Worm (Caenorhabditis elegans) whole organism, L2 larva: ENCODE results near the gene lips-3.
A peak's percentile ranks its signal among the peaks of the same experiment; 100 is the strongest.

ENCODE experiments used
- C34F6.9 ChIP-seq: fragments of 150-350 bp; optimal IDR thresholded peaks from 2 replicates; lab custom pipeline; 2014; ENCODE audit warnings: missing biosample characterization, missing genetic modification characterization
- F13H6.1 ChIP-seq: sonication (generic microtip); optimal IDR thresholded peaks from 2 replicates; lab custom pipeline; 2016; ENCODE audit warnings: missing genetic modification characterization, missing compliant biosample characterization
- ZK546.5 ChIP-seq: sonication (generic microtip); optimal IDR thresholded peaks from 2 replicates; lab custom pipeline; 2017; ENCODE audit warnings: missing biosample characterization, missing genetic modification characterization
- alr-1 ChIP-seq: fragments of 150-350 bp; optimal IDR thresholded peaks from 2 replicates; lab custom pipeline; 2014; ENCODE audit warnings: missing biosample characterization, missing genetic modification characterization
- aly-2 ChIP-seq: fragments of 150-350 bp; optimal IDR thresholded peaks from 2 replicates; lab custom pipeline; 2014; ENCODE audit warnings: missing biosample characterization, missing genetic modification characterization
- ama-1 ChIP-seq: fragments of 150-350 bp; optimal IDR thresholded peaks from 2 replicates; lab custom pipeline; 2018; ENCODE audit warnings: inconsistent platforms
- blmp-1 ChIP-seq: sonication (generic microtip); optimal IDR thresholded peaks from 2 replicates; lab custom pipeline; 2017; ENCODE audit warnings: missing genetic modification characterization, mild to moderate bottlenecking, missing compliant biosample characterization, antibody characterized with exemption, moderate library complexity; ENCODE audit not compliant: insufficient read depth
- ceh-16 ChIP-seq: fragments of 150-350 bp; optimal IDR thresholded peaks from 2 replicates; lab custom pipeline; 2014; ENCODE audit warnings: missing biosample characterization, missing genetic modification characterization
- ceh-82 ChIP-seq: fragments of 150-350 bp; optimal IDR thresholded peaks from 2 replicates; lab custom pipeline; 2014; ENCODE audit warnings: missing biosample characterization, missing genetic modification characterization
- dmd-4 ChIP-seq: sonication (generic microtip); optimal IDR thresholded peaks from 2 replicates; lab custom pipeline; 2017; ENCODE audit warnings: missing biosample characterization, missing genetic modification characterization
- egl-27 ChIP-seq: sonication (generic microtip); optimal IDR thresholded peaks from 3 replicates; lab custom pipeline; 2017; ENCODE audit warnings: missing biosample characterization, missing genetic modification reagents, missing genetic modification characterization
- elt-1 ChIP-seq: fragments of 150-350 bp; optimal IDR thresholded peaks from 2 replicates; lab custom pipeline; 2014; ENCODE audit warnings: missing biosample characterization, missing genetic modification characterization
- elt-3 ChIP-seq: sonication (generic microtip); optimal IDR thresholded peaks from 2 replicates; lab custom pipeline; 2017; ENCODE audit warnings: missing biosample characterization, missing genetic modification characterization
- fos-1 ChIP-seq: fragments of 150-350 bp; optimal IDR thresholded peaks from 2 replicates; lab custom pipeline; 2014; ENCODE audit warnings: missing biosample characterization, missing genetic modification characterization
- lin-39 ChIP-seq: fragments of 150-350 bp; optimal IDR thresholded peaks from 2 replicates; lab custom pipeline; 2014; ENCODE audit warnings: missing biosample characterization, missing genetic modification reagents, missing genetic modification characterization
- lsy-2 ChIP-seq, 2 experiments: fragments of 150-350 bp in 1 of 2; sonication (generic microtip) in 1 of 2; optimal IDR thresholded peaks; 2 replicates each; lab custom pipeline; 2014 to 2017; ENCODE audit warnings: missing biosample characterization in 2 of 2, missing genetic modification characterization in 2 of 2
- mbf-1 ChIP-seq: sonication (generic microtip); optimal IDR thresholded peaks from 2 replicates; lab custom pipeline; 2017; ENCODE audit warnings: missing biosample characterization, missing genetic modification characterization
- mdl-1 ChIP-seq, 2 experiments: fragments of 150-350 bp in 1 of 2; sonication (generic microtip) in 1 of 2; optimal IDR thresholded peaks; 2 replicates each; lab custom pipeline; 2017; ENCODE audit warnings: missing biosample characterization in 2 of 2, missing genetic modification characterization in 2 of 2
- nhr-10 ChIP-seq: sonication (generic microtip); optimal IDR thresholded peaks from 2 replicates; lab custom pipeline; 2017; ENCODE audit warnings: missing biosample characterization, missing genetic modification characterization
- nhr-11 ChIP-seq: fragments of 150-350 bp; optimal IDR thresholded peaks from 2 replicates; lab custom pipeline; 2014; ENCODE audit warnings: missing biosample characterization, missing genetic modification characterization
- nhr-129 ChIP-seq: fragments of 150-350 bp; optimal IDR thresholded peaks from 2 replicates; lab custom pipeline; 2014; ENCODE audit warnings: missing biosample characterization, missing genetic modification characterization
- nhr-21 ChIP-seq: fragments of 150-350 bp; optimal IDR thresholded peaks from 2 replicates; lab custom pipeline; 2014; ENCODE audit warnings: missing biosample characterization, missing genetic modification characterization
- nhr-23 ChIP-seq: fragments of 150-350 bp; optimal IDR thresholded peaks from 2 replicates; lab custom pipeline; 2014; ENCODE audit warnings: missing biosample characterization, missing genetic modification reagents, missing genetic modification characterization
- nhr-237 ChIP-seq: fragments of 150-350 bp; optimal IDR thresholded peaks from 2 replicates; lab custom pipeline; 2014; ENCODE audit warnings: missing biosample characterization, missing genetic modification characterization
- nhr-25 ChIP-seq: fragments of 150-350 bp; sonication (generic microtip); optimal IDR thresholded peaks from 3 replicates; lab custom pipeline; 2014; ENCODE audit warnings: missing biosample characterization, missing genetic modification characterization
- nhr-77 ChIP-seq: fragments of 150-350 bp; optimal IDR thresholded peaks from 2 replicates; lab custom pipeline; 2014; ENCODE audit warnings: missing biosample characterization, missing genetic modification characterization
- sem-4 ChIP-seq: fragments of 150-350 bp; optimal IDR thresholded peaks from 2 replicates; lab custom pipeline; 2014; ENCODE audit warnings: missing biosample characterization, missing genetic modification reagents, missing genetic modification characterization
- skn-1 ChIP-seq: sonication (generic microtip); optimal IDR thresholded peaks from 2 replicates; lab custom pipeline; 2017; ENCODE audit warnings: missing biosample characterization, missing genetic modification characterization
- sma-3 ChIP-seq: sonication (generic microtip); optimal IDR thresholded peaks from 2 replicates; lab custom pipeline; 2016; ENCODE audit warnings: missing genetic modification reagents, missing genetic modification characterization, missing compliant biosample characterization
- sma-9 ChIP-seq, 2 experiments: fragments of 150-350 bp in 1 of 2; sonication (generic microtip) in 1 of 2; optimal IDR thresholded peaks; 2 replicates each; lab custom pipeline; 2014 to 2016; ENCODE audit warnings: missing genetic modification characterization in 2 of 2, mild to moderate bottlenecking in 1 of 2, missing biosample characterization in 1 of 2, missing compliant biosample characterization in 1 of 2, missing genetic modification reagents in 1 of 2, moderate library complexity in 1 of 2
- snpc-4 ChIP-seq: fragments of 150-350 bp; optimal IDR thresholded peaks from 2 replicates; lab custom pipeline; 2014; ENCODE audit warnings: missing biosample characterization, missing genetic modification characterization
- unc-39 ChIP-seq: fragments of 150-350 bp; optimal IDR thresholded peaks from 2 replicates; lab custom pipeline; 2014; ENCODE audit warnings: missing biosample characterization, missing genetic modification characterization
- unc-55 ChIP-seq: fragments of 150-350 bp; sonication (generic microtip); optimal IDR thresholded peaks from 3 replicates; lab custom pipeline; 2014; ENCODE audit warnings: missing biosample characterization, missing genetic modification reagents, missing genetic modification characterization
- unc-62 ChIP-seq: fragments of 150-350 bp; optimal IDR thresholded peaks from 2 replicates; lab custom pipeline; 2014; ENCODE audit warnings: missing biosample characterization, missing genetic modification reagents, missing genetic modification characterization
- zag-1 ChIP-seq: fragments of 150-350 bp; optimal IDR thresholded peaks from 2 replicates; lab custom pipeline; 2014; ENCODE audit warnings: missing biosample characterization, missing genetic modification characterization
- ztf-1 ChIP-seq: fragments of 200-800 bp; sonication (Bioruptor generic); conservative IDR thresholded peaks from 2 replicates; pipeline ENCODE4 v1.3.6; 2022; ENCODE audit warnings: missing genetic modification characterization, missing compliant biosample characterization
- ztf-11 ChIP-seq: sonication (generic microtip); optimal IDR thresholded peaks from 2 replicates; lab custom pipeline; 2017; ENCODE audit warnings: missing biosample characterization, missing genetic modification characterization
- ztf-4 ChIP-seq: fragments of 150-350 bp; optimal IDR thresholded peaks from 2 replicates; lab custom pipeline; 2014; ENCODE audit warnings: missing biosample characterization, missing genetic modification characterization

Gene lips-3

ce11 chrIII:4603837-4604236, 12.5 kb upstream of the lips-3 start:
- no peak for TF ChIP-seq sma-3 (GFP tag; lab: Kevin White, UChicago)
- no peak for TF ChIP-seq elt-1 (tag; lab: Kevin White, UChicago)
- no peak for TF ChIP-seq dmd-4 (tag; lab: Kevin White, UChicago)
- TF ChIP-seq nhr-10 (tag; lab: Kevin White, UChicago): no peak
- TF ChIP-seq nhr-23 (tag; lab: Kevin White, UChicago): no peak
- TF ChIP-seq ztf-4: no peak
- no peak for TF ChIP-seq nhr-237
- TF ChIP-seq ztf-11 (tag; lab: Kevin White, UChicago): no peak
- TF ChIP-seq aly-2 (tag; lab: Kevin White, UChicago): no peak
- no peak for TF ChIP-seq ZK546.5 (tag; lab: Kevin White, UChicago)

ce11 chrIII:4612334-4612953, 3.9 kb upstream of the lips-3 start, which contains the start of gene sel-2:
Gene sel-2 (minus strand): TSS chrIII:4612384.
- TF ChIP-seq unc-55 (peak; percentile 36), nhr-11 (tag; lab: Kevin White, UChicago) (no peak), nhr-237 (no peak), ztf-11 (tag; lab: Kevin White, UChicago) (no peak), ztf-4 (no peak), dmd-4 (tag; lab: Kevin White, UChicago) (no peak), sma-3 (GFP tag; lab: Kevin White, UChicago) (no peak), unc-62 (no peak), mdl-1 (tag; optimal IDR thresholded peaks at IDR 0.05; lab: Kevin White, UChicago) (no peak), ZK546.5 (tag; lab: Kevin White, UChicago) (no peak), snpc-4 (tag; lab: Kevin White, UChicago) (no peak), C34F6.9 (tag; lab: Kevin White, UChicago) (peak; percentile 65), ztf-1 (GFP tag; lab: Robert Waterston, UW) (no peak), nhr-21 (tag; lab: Kevin White, UChicago) (no peak), nhr-10 (tag; lab: Kevin White, UChicago) (no peak), fos-1 (tag; lab: Kevin White, UChicago) (no peak), ceh-82 (no peak), alr-1 (no peak), skn-1 (no peak), nhr-25 (tag; lab: Kevin White, UChicago) (peak; percentile 47), aly-2 (tag; lab: Kevin White, UChicago) (no peak), sem-4 (no peak), ama-1 (no peak), unc-39 (tag; lab: Kevin White, UChicago) (no peak), nhr-23 (tag; lab: Kevin White, UChicago) (no peak), F13H6.1 (tag; lab: Kevin White, UChicago) (peak; percentile 30), lin-39 (tag; lab: Kevin White, UChicago) (no peak), nhr-77 (tag; lab: Kevin White, UChicago) (no peak), elt-1 (tag; lab: Kevin White, UChicago) (no peak), sma-9 (GFP tag; optimal IDR thresholded peaks at IDR 0.05; lab: Kevin White, UChicago) (peak; percentile 50), sma-9 (tag; optimal IDR thresholded peaks at IDR 0.05; lab: Kevin White, UChicago) (no peak), elt-3 (tag; lab: Kevin White, UChicago) (no peak), zag-1 (tag; lab: Kevin White, UChicago) (no peak), ceh-16 (tag; lab: Kevin White, UChicago) (no peak), egl-27 (tag; lab: Kevin White, UChicago) (no peak), blmp-1 (tag; lab: Kevin White, UChicago) (no peak), lsy-2 (tag; optimal IDR thresholded peaks at IDR 0.05; lab: Kevin White, UChicago) (peak in 1 of 2 experiments; percentile 36), mbf-1 (tag; lab: Kevin White, UChicago) (no peak), nhr-129 (tag; lab: Kevin White, UChicago) (peak; percentile 7)
